Worm (Caenorhabditis elegans) whole organism, L4 larva: ENCODE measurements around the gene T07H8.11.
A peak's percentile ranks its signal among the peaks of the same experiment; 100 is the strongest.

ENCODE experiments used
- F37D6.2 ChIP-seq: sonication (generic microtip); optimal IDR thresholded peaks from 2 replicates; lab custom pipeline; 2016; ENCODE audit warnings: mild to moderate bottlenecking, missing genetic modification characterization, missing compliant biosample characterization
- F44E2.7 ChIP-seq: fragments of 200-800 bp; sonication (Bioruptor generic); IDR thresholded peaks from 2 replicates; pipeline ENCODE4 v2.1.2; 2022; ENCODE audit warnings: missing genetic modification characterization, missing compliant biosample characterization
- R02D3.7 ChIP-seq: fragments of 150-350 bp; sonication (generic microtip); optimal IDR thresholded peaks from 3 replicates; lab custom pipeline; 2014; ENCODE audit warnings: missing biosample characterization, missing genetic modification characterization
- T26A8.4 ChIP-seq: fragments of 200-800 bp; sonication (Bioruptor generic); IDR thresholded peaks from 2 replicates; pipeline ENCODE4 v1.3.6; 2022; ENCODE audit warnings: missing genetic modification characterization, missing compliant biosample characterization
- Y48G9A.11 ChIP-seq: fragments of 200-800 bp; sonication (Bioruptor generic); IDR thresholded peaks from 2 replicates; pipeline ENCODE4 v1.3.6; 2022; ENCODE audit warnings: missing genetic modification reagents, missing genetic modification characterization, missing compliant biosample characterization
- Y5F2A.4 ChIP-seq: fragments of 200-800 bp; sonication (Bioruptor generic); optimal IDR thresholded peaks from 2 replicates; lab custom pipeline; 2018; ENCODE audit warnings: mild to moderate bottlenecking, missing genetic modification characterization, missing compliant biosample characterization
- ceh-20 ChIP-seq: fragments of 200-800 bp; sonication (Bioruptor generic); IDR thresholded peaks from 2 replicates; pipeline ENCODE4 v1.3.6; 2022; ENCODE audit warnings: missing genetic modification reagents, missing genetic modification characterization, missing compliant biosample characterization
- ceh-62 ChIP-seq: sonication (generic microtip); optimal IDR thresholded peaks from 2 replicates; lab custom pipeline; 2017; ENCODE audit warnings: missing biosample characterization, missing genetic modification characterization
- daf-12 ChIP-seq: fragments of 150-350 bp; optimal IDR thresholded peaks from 2 replicates; lab custom pipeline; 2014; ENCODE audit warnings: missing biosample characterization, missing genetic modification reagents, missing genetic modification characterization
- daf-16 ChIP-seq, 3 experiments: sonication (generic microtip); optimal IDR thresholded peaks; 2 replicates each; lab custom pipeline; 2016 to 2017; ENCODE audit warnings: missing genetic modification characterization in 3 of 3, missing genetic modification reagents in 3 of 3, mild to moderate bottlenecking in 2 of 3, missing compliant biosample characterization in 2 of 3, missing biosample characterization in 1 of 3, moderate library complexity in 1 of 3
- dmd-8 ChIP-seq: fragments of 200-800 bp; sonication (Bioruptor generic); IDR thresholded peaks from 2 replicates; pipeline ENCODE4 v1.3.6; 2022; ENCODE audit warnings: missing genetic modification characterization, missing compliant biosample characterization
- fos-1 ChIP-seq: fragments of 150-350 bp; optimal IDR thresholded peaks from 2 replicates; lab custom pipeline; 2014; ENCODE audit warnings: missing biosample characterization, missing genetic modification characterization
- gei-8 ChIP-seq: fragments of 200-800 bp; sonication (Bioruptor generic); optimal IDR thresholded peaks from 2 replicates; lab custom pipeline; 2018; ENCODE audit warnings: mild to moderate bottlenecking, missing genetic modification characterization, missing compliant biosample characterization
- hif-1 ChIP-seq, 2 experiments: sonication (generic microtip); optimal IDR thresholded peaks; 2 replicates each; lab custom pipeline; 2016 to 2017; ENCODE audit warnings: missing compliant biosample characterization in 2 of 2, missing genetic modification characterization in 2 of 2, missing genetic modification reagents in 2 of 2, missing genotype in 2 of 2, mild to moderate bottlenecking in 1 of 2
- hlh-11 ChIP-seq: fragments of 200-800 bp; sonication (Bioruptor generic); optimal IDR thresholded peaks from 2 replicates; lab custom pipeline; 2018; ENCODE audit warnings: mild to moderate bottlenecking, missing genetic modification characterization, missing compliant biosample characterization
- hmg-1.1 ChIP-seq: fragments of 200-800 bp; sonication (Bioruptor generic); IDR thresholded peaks from 2 replicates; pipeline ENCODE4 v1.3.6; 2022; ENCODE audit warnings: missing genetic modification reagents, missing genetic modification characterization, missing compliant biosample characterization
- lim-7 ChIP-seq: fragments of 200-800 bp; sonication (Bioruptor generic); IDR thresholded peaks from 2 replicates; pipeline ENCODE4 v1.3.6; 2022; ENCODE audit warnings: missing genetic modification characterization, missing compliant biosample characterization
- lin-13 ChIP-seq: fragments of 150-350 bp; optimal IDR thresholded peaks from 2 replicates; lab custom pipeline; 2014; ENCODE audit warnings: missing biosample characterization, missing genetic modification reagents, missing genetic modification characterization
- lir-3 ChIP-seq: sonication (generic microtip); optimal IDR thresholded peaks from 2 replicates; lab custom pipeline; 2016; ENCODE audit warnings: mild to moderate bottlenecking, missing genetic modification characterization, missing compliant biosample characterization
- mdl-1 ChIP-seq, 2 experiments: fragments of 150-350 bp in 1 of 2; sonication (generic microtip) in 1 of 2; optimal IDR thresholded peaks; 2 replicates each; lab custom pipeline; 2014 to 2017; ENCODE audit warnings: missing biosample characterization in 2 of 2, missing genetic modification characterization in 2 of 2
- mdt-29 ChIP-seq: fragments of 200-800 bp; sonication (Bioruptor generic); IDR thresholded peaks from 2 replicates; pipeline ENCODE4 v1.3.6; 2022; ENCODE audit warnings: missing genetic modification reagents, missing genetic modification characterization, missing compliant biosample characterization
- mep-1 ChIP-seq: fragments of 150-350 bp; sonication (generic microtip); optimal IDR thresholded peaks from 3 replicates; lab custom pipeline; 2014; ENCODE audit warnings: missing biosample characterization, missing genetic modification characterization
- mxl-3 ChIP-seq: fragments of 200-800 bp; sonication (Bioruptor generic); optimal IDR thresholded peaks from 2 replicates; lab custom pipeline; 2018; ENCODE audit warnings: mild to moderate bottlenecking, missing genetic modification characterization, missing compliant biosample characterization
- nhr-11 ChIP-seq: fragments of 150-350 bp; optimal IDR thresholded peaks from 2 replicates; lab custom pipeline; 2014; ENCODE audit warnings: missing biosample characterization, missing genetic modification characterization
- nhr-237 ChIP-seq: sonication (generic microtip); optimal IDR thresholded peaks from 2 replicates; lab custom pipeline; 2017; ENCODE audit warnings: missing biosample characterization, missing genetic modification characterization
- nhr-41 ChIP-seq: fragments of 200-800 bp; sonication (Bioruptor generic); IDR thresholded peaks from 2 replicates; pipeline ENCODE4 v1.3.6; 2022; ENCODE audit warnings: missing genetic modification reagents, missing genetic modification characterization, missing compliant biosample characterization
- nhr-6 ChIP-seq: fragments of 150-350 bp; optimal IDR thresholded peaks from 2 replicates; lab custom pipeline; 2014; ENCODE audit warnings: missing biosample characterization, missing genetic modification characterization
- nhr-77 ChIP-seq: fragments of 150-350 bp; optimal IDR thresholded peaks from 2 replicates; lab custom pipeline; 2014; ENCODE audit warnings: missing biosample characterization, missing genetic modification characterization
- pqm-1 ChIP-seq: sonication (generic microtip); optimal IDR thresholded peaks from 2 replicates; lab custom pipeline; 2017; ENCODE audit warnings: missing biosample characterization, missing genetic modification characterization
- saeg-2 ChIP-seq: fragments of 200-800 bp; sonication (Bioruptor generic); IDR thresholded peaks from 2 replicates; pipeline ENCODE4 v1.3.6; 2022; ENCODE audit warnings: missing genetic modification reagents, missing genetic modification characterization, missing compliant biosample characterization
- sdz-12 ChIP-seq: fragments of 200-800 bp; sonication (Bioruptor generic); optimal IDR thresholded peaks from 2 replicates; lab custom pipeline; 2018; ENCODE audit warnings: mild to moderate bottlenecking, missing genetic modification characterization, missing compliant biosample characterization
- snpc-1.2 ChIP-seq: fragments of 200-800 bp; sonication (Bioruptor generic); IDR thresholded peaks from 2 replicates; pipeline ENCODE4 v1.3.6; 2022; ENCODE audit warnings: missing genetic modification reagents, missing genetic modification characterization, missing compliant biosample characterization
- tra-1 ChIP-seq: fragments of 200-800 bp; sonication (Bioruptor generic); IDR thresholded peaks from 2 replicates; pipeline ENCODE4 v1.3.6; 2022; ENCODE audit warnings: missing genetic modification reagents, missing genetic modification characterization, missing compliant biosample characterization
- unc-130 ChIP-seq: sonication (generic microtip); optimal IDR thresholded peaks from 2 replicates; lab custom pipeline; 2016; ENCODE audit warnings: missing genetic modification reagents, missing genetic modification characterization, missing compliant biosample characterization
- zfp-2 ChIP-seq: sonication (generic microtip); optimal IDR thresholded peaks from 2 replicates; lab custom pipeline; 2016; ENCODE audit warnings: mild to moderate bottlenecking, missing genetic modification characterization, missing compliant biosample characterization
- zfp-3 ChIP-seq: fragments of 200-800 bp; sonication (Bioruptor generic); conservative IDR thresholded peaks from 2 replicates; pipeline ENCODE4 v1.3.6; 2022; ENCODE audit warnings: missing genetic modification reagents, missing genetic modification characterization, missing compliant biosample characterization

Gene T07H8.11

ce11 chrV:6948225-6948624, 3.0 kb downstream of the T07H8.11 start, which contains the start of gene Y57E12B.1:
TSS of gene Y57E12B.1 (plus strand) at chrV:6948525.
- TF ChIP-seq gei-8 (no peak), hif-1 (tag; optimal IDR thresholded peaks at IDR 0.05; lab: Kevin White, UChicago) (no peak), ceh-62 (tag; lab: Kevin White, UChicago) (no peak)
- TF ChIP-seq, all 104 proteins: peak for 0

ce11 chrV:6947442-6947841, 3.8 kb downstream of the T07H8.11 start, which contains the start of gene Y57E12B.4:
TSS of gene Y57E12B.4 (minus strand) at chrV:6947542.
- TF ChIP-seq zfp-2 (tag; lab: Kevin White, UChicago) (no peak), F37D6.2 (tag; lab: Kevin White, UChicago) (no peak), fos-1 (no peak), F44E2.7 (no peak), nhr-6 (tag; lab: Kevin White, UChicago) (no peak), ceh-20 (GFP tag; lab: Robert Waterston, UW) (no peak), snpc-1.2 (GFP tag; lab: Robert Waterston, UW) (no peak), daf-12 (no peak), tra-1 (GFP tag; lab: Robert Waterston, UW) (no peak), mdt-29 (no peak), hmg-1.1 (GFP tag; lab: Robert Waterston, UW) (no peak), sdz-12 (GFP tag; lab: Kevin White, UChicago) (no peak), nhr-41 (GFP tag; lab: Robert Waterston, UW) (no peak), lim-7 (no peak), Y5F2A.4 (GFP tag; lab: Kevin White, UChicago) (no peak), ceh-62 (tag; lab: Kevin White, UChicago) (no peak)

- TF ChIP-seq saeg-2 (no peak), hif-1 (tag; optimal IDR thresholded peaks at IDR 0.05; lab: Kevin White, UChicago) (no peak), R02D3.7 (tag; lab: Kevin White, UChicago) (no peak), unc-130 (GFP tag; lab: Kevin White, UChicago) (no peak), nhr-6 (tag; lab: Kevin White, UChicago) (no peak)
Observed at ce11 chrV:6935878-6936277, 15.3 kb downstream of the T07H8.11 start, which contains the start of gene Y57E12B.10. TSS of gene Y57E12B.10 (minus strand) at chrV:6935978.

ce11 chrV:6934212-6934611, 17.0 kb downstream of the T07H8.11 start, which contains the start of gene lipl-6:
TSS of gene lipl-6 (minus strand) at chrV:6934312.
- TF ChIP-seq dmd-8 (GFP tag; lab: Robert Waterston, UW), result no peak
- TF ChIP-seq mxl-3 (GFP tag; lab: Kevin White, UChicago), result no peak
- TF ChIP-seq lir-3 (tag; lab: Kevin White, UChicago), result no peak
- no peak for TF ChIP-seq lin-13 (GFP tag; lab: Kevin White, UChicago)
- TF ChIP-seq pqm-1 (tag; lab: Kevin White, UChicago), result no peak
- TF ChIP-seq T26A8.4 (GFP tag; lab: Robert Waterston, UW), result no peak
- TF ChIP-seq mep-1 (tag; lab: Kevin White, UChicago), result no peak
- TF ChIP-seq nhr-77 (tag; lab: Kevin White, UChicago), result no peak
- TF ChIP-seq Y48G9A.11 (GFP tag; lab: Robert Waterston, UW), result no peak
- no peak for TF ChIP-seq zfp-3 (GFP tag; lab: Robert Waterston, UW)

ce11 chrV:6930284-6930683, 20.9 kb downstream of the T07H8.11 start:
- peak; percentile 13 for TF ChIP-seq nhr-11 (tag; lab: Kevin White, UChicago)
- TF ChIP-seq hlh-11 (tag; lab: Kevin White, UChicago), result peak; percentile 45
- TF ChIP-seq nhr-237, result no peak
- peak in 1 of 2 experiments; percentile 12 for TF ChIP-seq daf-16 (GFP tag; optimal IDR thresholded peaks at IDR 0.05; lab: Kevin White, UChicago)
- no peak for TF ChIP-seq daf-16 (tag; optimal IDR thresholded peaks at IDR 0.05; lab: Kevin White, UChicago)
- no peak for TF ChIP-seq mdl-1 (tag; optimal IDR thresholded peaks at IDR 0.05; lab: Kevin White, UChicago)
